Fruit fly (Drosophila melanogaster): Measurements from ENCODE around the gene gdrd.
A peak's percentile ranks its signal among the peaks of the same experiment; 100 is the strongest.

gdrd gene

dm6 chr3L:14665802-14666351 lies 25.3 kb upstream of the gdrd start (continued):
- TF ChIP-seq HLH4C (GFP tag; IDR thresholded peaks at IDR 0.05; ENCODE audit: partially characterized antibody) = no peak
- TF ChIP-seq CG6854 (GFP tag; optimal IDR thresholded peaks at IDR 0.05) = peak; percentile 58
- peak; percentile 79 for TF ChIP-seq nau (GFP tag; optimal IDR thresholded peaks at IDR 0.05)
- peak; percentile 81 for TF ChIP-seq CG32532 (GFP tag; IDR thresholded peaks at IDR 0.05)
- TF ChIP-seq Chrac-16 (GFP tag; optimal IDR thresholded peaks at IDR 0.05) = peak; percentile 87
- TF ChIP-seq CG6689 (GFP tag; IDR thresholded peaks at IDR 0.05) = peak; percentile 87
- TF ChIP-seq CG12744 (GFP tag; optimal IDR thresholded peaks at IDR 0.05) = peak; percentile 86
- peak; percentile 78 for TF ChIP-seq cato (GFP tag; optimal IDR thresholded peaks at IDR 0.05; ENCODE audit: borderline replicate concordance)
- peak; percentile 85 for TF ChIP-seq CG8388 (GFP tag; optimal IDR thresholded peaks at IDR 0.05)
- peak; percentile 41 for TF ChIP-seq D19B (GFP tag; optimal IDR thresholded peaks at IDR 0.05)
- TF ChIP-seq lab (GFP tag; optimal IDR thresholded peaks at IDR 0.05) = peak; percentile 93
- TF ChIP-seq CG4854 (GFP tag; optimal IDR thresholded peaks at IDR 0.05) = peak; percentile 89
- peak; percentile 82 for TF ChIP-seq CG18476 (GFP tag; optimal IDR thresholded peaks at IDR 0.05)
- peak; percentile 89 for TF ChIP-seq ATbp (GFP tag; optimal IDR thresholded peaks at IDR 0.05)
- peak; percentile 65 for TF ChIP-seq Rx (GFP tag; IDR thresholded peaks at IDR 0.05)
- TF ChIP-seq HLH3B (GFP tag; IDR thresholded peaks at IDR 0.05) = peak; percentile 89
- peak; percentile 93 for TF ChIP-seq CG31441 (GFP tag; IDR thresholded peaks at IDR 0.05)
- 0 out of 2 replicates have a peak, but pooled peaks have one; percentile 35 for TF ChIP-seq klu (GFP tag; IDR thresholded peaks at IDR 0.05)
- peak; percentile 88 for TF ChIP-seq Abd-B (GFP tag; optimal IDR thresholded peaks at IDR 0.05)
- peak; percentile 89 for TF ChIP-seq tap (tag; optimal IDR thresholded peaks at IDR 0.05)
- TF ChIP-seq Hand (GFP tag; optimal IDR thresholded peaks at IDR 0.05) = peak; percentile 80
- peak; percentile 78 for TF ChIP-seq odd (GFP tag; optimal IDR thresholded peaks at IDR 0.05)
- TF ChIP-seq CG3726 (GFP tag; IDR thresholded peaks at IDR 0.05) = peak; percentile 67; the same call in 1 of the 3 replicates
- TF ChIP-seq CG30403 (GFP tag; optimal IDR thresholded peaks at IDR 0.05) = peak; percentile 87
- peak; percentile 68 for TF ChIP-seq Ets97D (GFP tag; optimal IDR thresholded peaks at IDR 0.05)
- peak; percentile 80 for TF ChIP-seq CG10462 (GFP tag; optimal IDR thresholded peaks at IDR 0.05)
- peak; percentile 82 for TF ChIP-seq CG30431 (GFP tag; optimal IDR thresholded peaks at IDR 0.05)
- no peak for TF ChIP-seq gfzf (GFP tag; optimal IDR thresholded peaks at IDR 0.05)
- peak; percentile 90 for TF ChIP-seq Rfx (GFP tag; IDR thresholded peaks at IDR 0.05)
- TF ChIP-seq tll (GFP tag; optimal IDR thresholded peaks at IDR 0.05) = no peak
- peak; percentile 89 for TF ChIP-seq pum (GFP tag; optimal IDR thresholded peaks at IDR 0.05)
- peak; percentile 89 for TF ChIP-seq gro (GFP tag; optimal IDR thresholded peaks at IDR 0.05)
- peak; percentile 81 for TF ChIP-seq CG3065 (GFP tag; optimal IDR thresholded peaks at IDR 0.05)
- peak; percentile 66 for TF ChIP-seq fd102C (GFP tag; optimal IDR thresholded peaks at IDR 0.05)
- TF ChIP-seq CG3281 (GFP tag; optimal IDR thresholded peaks at IDR 0.05) = peak; percentile 85
- TF ChIP-seq CG2875 (GFP tag; optimal IDR thresholded peaks at IDR 0.05) = peak; percentile 83
- TF ChIP-seq unpg (GFP tag; optimal IDR thresholded peaks at IDR 0.05) = peak; percentile 92
- peak; percentile 86 for TF ChIP-seq CG17568 (GFP tag; optimal IDR thresholded peaks at IDR 0.05)
- TF ChIP-seq pan (optimal IDR thresholded peaks at IDR 0.05) = no peak
- peak in 1 of 2 experiments; percentile 90 for TF ChIP-seq pan (GFP tag; optimal IDR thresholded peaks at IDR 0.05 in 1 of 2, IDR thresholded peaks at IDR 0.05 in 1 of 2)
- peak; percentile 83 for TF ChIP-seq CG9609 (GFP tag; optimal IDR thresholded peaks at IDR 0.05)
- TF ChIP-seq vfl (GFP tag; optimal IDR thresholded peaks at IDR 0.05) = peak; percentile 75
- TF ChIP-seq HLHmδ (GFP tag; optimal IDR thresholded peaks at IDR 0.05) = no peak
- TF ChIP-seq Drgx (GFP tag; IDR thresholded peaks at IDR 0.05) = peak; percentile 90
- peak in 1 of 2 experiments; percentile 20 for TF ChIP-seq insv (GFP tag; optimal IDR thresholded peaks at IDR 0.05)
- peak; percentile 87 for TF ChIP-seq mam (GFP tag; optimal IDR thresholded peaks at IDR 0.05)
- TF ChIP-seq HmgD (GFP tag; optimal IDR thresholded peaks at IDR 0.05) = peak; percentile 76
- peak; percentile 80 for TF ChIP-seq danr (GFP tag; IDR thresholded peaks at IDR 0.05)
- TF ChIP-seq Lpt (GFP tag; optimal IDR thresholded peaks at IDR 0.05) = no peak
- peak; percentile 74 for TF ChIP-seq toy (GFP tag; IDR thresholded peaks at IDR 0.05)
